Fruit fly (Drosophila melanogaster) whole organism, embryonic: Measurements from ENCODE around the gene CG9920.
A peak's percentile ranks its signal among the peaks of the same experiment; 100 is the strongest.

Source experiments
- Antp ChIP-seq: fragments of 200-800 bp; sonication (Bioruptor generic); optimal IDR thresholded peaks from 3 replicates; lab custom pipeline; 2016; ENCODE audit warnings: missing biosample characterization, missing genetic modification characterization
- B-H2 ChIP-seq: fragments of 200-800 bp; sonication (Bioruptor generic); optimal IDR thresholded peaks from 2 replicates; lab custom pipeline; 2018; ENCODE audit warnings: missing biosample characterization, mild to moderate bottlenecking, missing genetic modification characterization
- CG1024 ChIP-seq: fragments of 200-800 bp; sonication (Bioruptor generic); IDR thresholded peaks from 2 replicates; pipeline ENCODE4 v1.3.6; 2022; ENCODE audit warnings: missing biosample characterization, missing genetic modification characterization
- CG11723 ChIP-seq: fragments of 200-800 bp; sonication (Bioruptor generic); optimal IDR thresholded peaks from 2 replicates; lab custom pipeline; 2017; ENCODE audit warnings: missing biosample characterization, mild to moderate bottlenecking, missing genetic modification characterization
- CG12071 ChIP-seq: fragments of 200-800 bp; sonication (Bioruptor generic); optimal IDR thresholded peaks from 3 replicates; lab custom pipeline; 2018; ENCODE audit warnings: missing biosample characterization, mild to moderate bottlenecking, missing genetic modification characterization
- CG13287 ChIP-seq: fragments of 200-800 bp; sonication (Bioruptor generic); IDR thresholded peaks from 2 replicates; pipeline ENCODE4 v1.3.6; 2022; ENCODE audit warnings: missing biosample characterization, missing genetic modification characterization; ENCODE audit not compliant: partially characterized antibody
- CG14667 ChIP-seq: fragments of 200-800 bp; sonication (Bioruptor generic); IDR thresholded peaks from 2 replicates; pipeline ENCODE4 v1.3.6; 2022; ENCODE audit warnings: missing biosample characterization, missing genetic modification characterization
- CG18764 ChIP-seq: fragments of 200-800 bp; sonication (Bioruptor generic); optimal IDR thresholded peaks from 3 replicates; lab custom pipeline; 2016; ENCODE audit warnings: missing biosample characterization, missing genetic modification characterization
- CG30403 ChIP-seq: fragments of 200-800 bp; sonication (Bioruptor generic); optimal IDR thresholded peaks from 3 replicates; lab custom pipeline; 2016; ENCODE audit warnings: missing biosample characterization, missing genetic modification characterization
- CG32532 ChIP-seq: fragments of 200-800 bp; sonication (Bioruptor generic); IDR thresholded peaks from 2 replicates; pipeline ENCODE4 v1.3.6; 2022; ENCODE audit warnings: missing biosample characterization, missing genetic modification characterization
- CG32767 ChIP-seq: fragments of 200-800 bp; sonication (Bioruptor generic); IDR thresholded peaks from 2 replicates; pipeline ENCODE4 v1.3.6; 2022; ENCODE audit warnings: missing biosample characterization, missing genetic modification characterization
- CG3407 ChIP-seq: fragments of 200-800 bp; sonication (Bioruptor generic); optimal IDR thresholded peaks from 2 replicates; lab custom pipeline; 2018; ENCODE audit warnings: missing biosample characterization, mild to moderate bottlenecking, missing genetic modification characterization
- CG43689 ChIP-seq: fragments of 200-800 bp; sonication (Bioruptor generic); IDR thresholded peaks from 2 replicates; pipeline ENCODE4 v1.3.6; 2022; ENCODE audit warnings: missing biosample characterization, missing genetic modification characterization
- CG4707 ChIP-seq: fragments of 200-800 bp; sonication (Bioruptor generic); optimal IDR thresholded peaks from 2 replicates; lab custom pipeline; 2018; ENCODE audit warnings: missing biosample characterization, mild to moderate bottlenecking, missing genetic modification characterization, moderate library complexity
- CG8290 ChIP-seq, 3 experiments: fragments of 200-800 bp; sonication (Bioruptor generic); optimal IDR thresholded peaks; 2 replicates each; lab custom pipeline; 2016 to 2019; ENCODE audit warnings: missing biosample characterization in 3 of 3, missing genetic modification characterization in 3 of 3, mild to moderate bottlenecking in 2 of 3, moderate library complexity in 1 of 3
- CG8478 ChIP-seq: fragments of >200 bp; optimal IDR thresholded peaks from 2 replicates; lab custom pipeline; 2018
- CG9817 ChIP-seq: fragments of 200-800 bp; sonication (Bioruptor generic); optimal IDR thresholded peaks from 2 replicates; lab custom pipeline; 2018; ENCODE audit warnings: missing biosample characterization, mild to moderate bottlenecking, missing genetic modification characterization, moderate library complexity
- CoRest ChIP-seq: fragments of 200-800 bp; sonication (Bioruptor generic); optimal IDR thresholded peaks from 3 replicates; lab custom pipeline; 2018; ENCODE audit warnings: missing biosample characterization, mild to moderate bottlenecking, missing genetic modification characterization, moderate library complexity
- D19B ChIP-seq: fragments of 200-800 bp; sonication (Bioruptor generic); optimal IDR thresholded peaks from 2 replicates; lab custom pipeline; 2017; ENCODE audit warnings: missing biosample characterization, mild to moderate bottlenecking, missing genetic modification characterization
- Dad ChIP-seq: fragments of 200-800 bp; sonication (Bioruptor generic); optimal IDR thresholded peaks from 3 replicates; lab custom pipeline; 2016; ENCODE audit warnings: missing biosample characterization, missing genetic modification characterization
- Dip2 ChIP-seq: fragments of 200-800 bp; sonication (Bioruptor generic); IDR thresholded peaks from 2 replicates; pipeline ENCODE4 v1.3.6; 2022; ENCODE audit warnings: missing biosample characterization, missing genetic modification characterization
- HmgD ChIP-seq: fragments of 200-800 bp; sonication (Bioruptor generic); optimal IDR thresholded peaks from 3 replicates; lab custom pipeline; 2016; ENCODE audit warnings: missing biosample characterization, missing genetic modification characterization
- Hmr ChIP-seq: fragments of 200-800 bp; sonication (Bioruptor generic); optimal IDR thresholded peaks from 3 replicates; lab custom pipeline; 2017; ENCODE audit warnings: mild to moderate bottlenecking, missing biosample characterization, missing genetic modification reagents, missing genetic modification characterization
- Lpt ChIP-seq: fragments of >200 bp; optimal IDR thresholded peaks from 2 replicates; lab custom pipeline; 2018; ENCODE audit warnings: missing biosample characterization, missing genetic modification characterization
- NK7.1 ChIP-seq: fragments of 200-800 bp; sonication (Bioruptor generic); optimal IDR thresholded peaks from 3 replicates; lab custom pipeline; 2016; ENCODE audit warnings: missing biosample characterization, missing genetic modification characterization
- Nf-YA ChIP-seq: fragments of 200-800 bp; sonication (Bioruptor generic); IDR thresholded peaks from 2 replicates; pipeline ENCODE4 v1.3.6; 2022; ENCODE audit warnings: missing biosample characterization, missing genetic modification characterization
- Sry-δ ChIP-seq: fragments of 200-800 bp; sonication (Bioruptor generic); optimal IDR thresholded peaks from 2 replicates; lab custom pipeline; 2016; ENCODE audit warnings: missing biosample characterization, missing genetic modification characterization
- Trl ChIP-seq, 3 experiments: fragments of >200 bp in 2 of 3; fragments of 200-800 bp in 1 of 3; sonication (Bioruptor generic) in 1 of 3; optimal IDR thresholded peaks; 2 replicates in 1 of 3; 3 replicates in 2 of 3; lab custom pipeline; 2016 to 2017; ENCODE audit warnings: missing biosample characterization in 1 of 3, missing genetic modification characterization in 1 of 3
- ap ChIP-seq: fragments of 200-800 bp; sonication (Bioruptor generic); IDR thresholded peaks from 2 replicates; pipeline ENCODE4 v1.3.6; 2022; ENCODE audit warnings: missing biosample characterization, missing genetic modification characterization
- ase ChIP-seq: fragments of 200-800 bp; sonication (Bioruptor generic); IDR thresholded peaks from 3 replicates; pipeline ENCODE4 v1.3.6; 2022; ENCODE audit warnings: missing biosample characterization, missing genetic modification characterization
- crp ChIP-seq, 2 experiments: fragments of 200-800 bp; sonication (Bioruptor generic); optimal IDR thresholded peaks; 2 replicates in 1 of 2; 3 replicates in 1 of 2; lab custom pipeline; 2017; ENCODE audit warnings: missing biosample characterization in 2 of 2, missing genetic modification characterization in 2 of 2, mild to moderate bottlenecking in 1 of 2, moderate library complexity in 1 of 2
- cwo ChIP-seq: fragments of 200-800 bp; sonication (Bioruptor generic); optimal IDR thresholded peaks from 3 replicates; lab custom pipeline; 2017; ENCODE audit warnings: missing biosample characterization, missing genetic modification characterization, mild to moderate bottlenecking, moderate library complexity, missing genetic modification reagents
- dysf ChIP-seq: fragments of 200-800 bp; sonication (Bioruptor generic); IDR thresholded peaks from 3 replicates; pipeline ENCODE4 v1.3.6; 2022; ENCODE audit warnings: missing biosample characterization, missing genetic modification characterization
- eve ChIP-seq, 2 experiments: fragments of >200 bp; optimal IDR thresholded peaks; 2 replicates each; lab custom pipeline; 2017; ENCODE audit warnings: missing biosample characterization in 2 of 2, missing genetic modification characterization in 2 of 2
- exex ChIP-seq: fragments of 200-800 bp; sonication (Bioruptor generic); optimal IDR thresholded peaks from 4 replicates; lab custom pipeline; 2018; ENCODE audit warnings: missing biosample characterization, mild to moderate bottlenecking, missing genetic modification characterization, moderate library complexity
- gsb ChIP-seq: fragments of 200-800 bp; sonication (Bioruptor generic); IDR thresholded peaks from 2 replicates; pipeline ENCODE4 v1.3.6; 2022; ENCODE audit warnings: missing biosample characterization, missing genetic modification characterization
- gsb-n ChIP-seq: fragments of 200-800 bp; sonication (Bioruptor generic); optimal IDR thresholded peaks from 3 replicates; lab custom pipeline; 2018; ENCODE audit warnings: missing biosample characterization, mild to moderate bottlenecking, missing genetic modification characterization
- jing ChIP-seq: fragments of 200-800 bp; sonication (Bioruptor generic); optimal IDR thresholded peaks from 2 replicates; lab custom pipeline; 2018; ENCODE audit warnings: missing biosample characterization, mild to moderate bottlenecking, missing genetic modification characterization
- ken ChIP-seq: fragments of 200-800 bp; sonication (Bioruptor generic); IDR thresholded peaks from 3 replicates; pipeline ENCODE4 v1.3.6; 2022; ENCODE audit warnings: missing biosample characterization, missing genetic modification characterization
- klu ChIP-seq: fragments of 200-800 bp; sonication (Bioruptor generic); IDR thresholded peaks from 2 replicates; pipeline ENCODE4 v1.3.6; 2022; ENCODE audit warnings: missing biosample characterization, missing genetic modification characterization
- maf-S ChIP-seq: fragments of 200-800 bp; sonication (Bioruptor generic); optimal IDR thresholded peaks from 2 replicates; lab custom pipeline; 2016; ENCODE audit warnings: missing biosample characterization, missing genetic modification characterization
- mld ChIP-seq: fragments of 200-800 bp; sonication (Bioruptor generic); IDR thresholded peaks from 3 replicates; pipeline ENCODE4 v1.3.6; 2022; ENCODE audit warnings: missing biosample characterization, missing genetic modification characterization; ENCODE audit not compliant: partially characterized antibody
- oc ChIP-seq: fragments of 200-800 bp; sonication (Bioruptor generic); optimal IDR thresholded peaks from 2 replicates; lab custom pipeline; 2018; ENCODE audit warnings: missing biosample characterization, mild to moderate bottlenecking, missing genetic modification characterization, moderate library complexity
- ro ChIP-seq: fragments of 200-800 bp; sonication (Bioruptor generic); IDR thresholded peaks from 2 replicates; pipeline ENCODE4 v1.3.6; 2022; ENCODE audit warnings: missing biosample characterization, missing genetic modification characterization
- row ChIP-seq: fragments of 200-800 bp; sonication (Bioruptor generic); IDR thresholded peaks from 3 replicates; pipeline ENCODE4 v1.3.6; 2022; ENCODE audit warnings: missing biosample characterization, missing genetic modification characterization
- slou ChIP-seq: fragments of 200-800 bp; sonication (Bioruptor generic); optimal IDR thresholded peaks from 3 replicates; lab custom pipeline; 2016; ENCODE audit warnings: missing biosample characterization, missing genetic modification characterization
- sr ChIP-seq: fragments of 200-800 bp; sonication (Bioruptor generic); IDR thresholded peaks from 3 replicates; pipeline ENCODE4 v1.3.6; 2022; ENCODE audit warnings: missing biosample characterization, missing genetic modification characterization
- ssp ChIP-seq: fragments of 200-800 bp; sonication (Bioruptor generic); IDR thresholded peaks from 2 replicates; pipeline ENCODE4 v1.3.6; 2022; ENCODE audit warnings: missing biosample characterization, missing genetic modification characterization
- stc ChIP-seq: fragments of 200-800 bp; sonication (Bioruptor generic); IDR thresholded peaks from 2 replicates; pipeline ENCODE4 v1.3.6; 2022; ENCODE audit warnings: missing biosample characterization, missing genetic modification characterization

The CG9920 gene

dm6 chr3R:14056320-14057053 lies 41.4 kb downstream of the CG9920 start, which contains the start of gene foxo:
foxo (plus strand) TSS chr3R:14056945.
- TF ChIP-seq Dad (GFP tag; lab: Kevin White, UChicago) (no peak), CG30403 (GFP tag; lab: Kevin White, UChicago) (peak; percentile 88), HmgD (GFP tag; lab: Kevin White, UChicago) (peak; percentile 35), CG9817 (tag; lab: Kevin White, UChicago) (peak; percentile 75), Nf-YA (GFP tag; lab: Robert Waterston, UW) (no peak), CG32532 (GFP tag; lab: Robert Waterston, UW) (peak; percentile 76), ssp (GFP tag; lab: Robert Waterston, UW) (peak; percentile 36; the same call in 1 of the 2 replicates), cwo (GFP tag; lab: Kevin White, UChicago) (peak; percentile 44), Dip2 (GFP tag; lab: Robert Waterston, UW) (no peak), stc (peak; percentile 67), D19B (GFP tag; lab: Kevin White, UChicago) (peak; percentile 76), sr (no peak), ken (peak; percentile 24; the same call in 2 of the 3 replicates), CG43689 (GFP tag; lab: Robert Waterston, UW) (peak; percentile 53; the same call in 1 of the 2 replicates), mld (GFP tag; lab: Robert Waterston, UW) (no peak), CG8478 (no peak), klu (peak; percentile 26; the same call in 1 of the 2 replicates), ap (GFP tag; lab: Robert Waterston, UW) (no peak; the same call in 1 of the 2 replicates), row (GFP tag; lab: Robert Waterston, UW) (peak; percentile 69), Lpt (no peak), Antp (peak; percentile 33), NK7.1 (GFP tag; lab: Kevin White, UChicago) (no peak), slou (peak; percentile 7), dysf (GFP tag; lab: Robert Waterston, UW) (peak; percentile 76; the same call in 2 of the 3 replicates), eve (GFP tag; optimal IDR thresholded peaks at IDR 0.05; lab: Kevin White, UChicago) (peak in 1 of 2 experiments; percentile 2), Hmr (peak; percentile 90), CG13287 (GFP tag; lab: Robert Waterston, UW) (no peak; the same call in 1 of the 2 replicates), ro (GFP tag; lab: Robert Waterston, UW) (no peak), crp (GFP tag; optimal IDR thresholded peaks at IDR 0.05; lab: Kevin White, UChicago) (peak in 1 of 2 experiments; percentile 10), CG8290 (GFP tag; optimal IDR thresholded peaks at IDR 0.05; lab: Kevin White, UChicago) (no peak), CG8290 (tag; optimal IDR thresholded peaks at IDR 0.05; lab: Kevin White, UChicago) (peak in 1 of 2 experiments; percentile 63), CG12071 (peak; percentile 2), gsb-n (peak; percentile 68), gsb (GFP tag; lab: Robert Waterston, UW) (no peak), exex (tag; lab: Kevin White, UChicago) (peak; percentile 24), CG11723 (GFP tag; lab: Kevin White, UChicago) (peak; percentile 72), CG4707 (GFP tag; lab: Kevin White, UChicago) (peak; percentile 7), CG18764 (peak; percentile 15), Sry-δ (GFP tag; lab: Kevin White, UChicago) (no peak), CG32767 (GFP tag; lab: Robert Waterston, UW) (peak; percentile 48; the same call in 1 of the 2 replicates), Trl (optimal IDR thresholded peaks at IDR 0.05; lab: Kevin White, UChicago) (peak; percentile 47 to 60), Trl (GFP tag; optimal IDR thresholded peaks at IDR 0.05; lab: Kevin White, UChicago) (peak; percentile 30), CG14667 (GFP tag; lab: Robert Waterston, UW) (no peak), jing (peak; percentile 9), ase (GFP tag; lab: Robert Waterston, UW) (0 out of 3 replicates have a peak, but pooled peaks have one; percentile 24), CoRest (tag; lab: Kevin White, UChicago) (peak; percentile 95), oc (peak; percentile 14), maf-S (no peak), B-H2 (GFP tag; lab: Kevin White, UChicago) (peak; percentile 35), CG1024 (GFP tag; lab: Robert Waterston, UW) (no peak), CG3407 (GFP tag; lab: Kevin White, UChicago) (peak; percentile 60)
